Fruit fly (Drosophila melanogaster) whole organism, embryonic: ENCODE results near the gene CG43799.

Source experiments
- Ada2b ChIP-seq: fragments of 200-800 bp; sonication (Bioruptor generic); IDR thresholded peaks from 2 replicates; pipeline ENCODE4 v1.3.6; 2022; ENCODE audit warnings: missing biosample characterization, missing genetic modification characterization
- B-H2 ChIP-seq: fragments of 200-800 bp; sonication (Bioruptor generic); optimal IDR thresholded peaks from 2 replicates; lab custom pipeline; 2018; ENCODE audit warnings: missing biosample characterization, mild to moderate bottlenecking, missing genetic modification characterization
- CG10147 ChIP-seq: fragments of 200-800 bp; sonication (Bioruptor generic); optimal IDR thresholded peaks from 2 replicates; lab custom pipeline; 2019; ENCODE audit warnings: missing biosample characterization, mild to moderate bottlenecking, missing genetic modification characterization, moderate library complexity
- CG10654 ChIP-seq: fragments of 200-800 bp; sonication (Bioruptor generic); optimal IDR thresholded peaks from 2 replicates; lab custom pipeline; 2016; ENCODE audit warnings: missing biosample characterization, missing genetic modification characterization
- CG11085 ChIP-seq: fragments of 200-800 bp; sonication (Bioruptor generic); IDR thresholded peaks from 2 replicates; pipeline ENCODE4 v1.3.6; 2022; ENCODE audit warnings: missing biosample characterization, missing genetic modification characterization
- CG11723 ChIP-seq: fragments of 200-800 bp; sonication (Bioruptor generic); optimal IDR thresholded peaks from 2 replicates; lab custom pipeline; 2017; ENCODE audit warnings: missing biosample characterization, mild to moderate bottlenecking, missing genetic modification characterization
- CG12391 ChIP-seq: fragments of 200-800 bp; sonication (Bioruptor generic); optimal IDR thresholded peaks from 3 replicates; lab custom pipeline; 2018; ENCODE audit warnings: missing biosample characterization, mild to moderate bottlenecking, missing genetic modification characterization, moderate library complexity
- CG16779 ChIP-seq: fragments of 200-800 bp; sonication (Bioruptor generic); IDR thresholded peaks from 2 replicates; pipeline ENCODE4 v1.3.6; 2022; ENCODE audit warnings: missing biosample characterization, missing genetic modification characterization
- CG16813 ChIP-seq: fragments of 200-800 bp; sonication (Bioruptor generic); IDR thresholded peaks from 3 replicates; pipeline ENCODE4 v1.3.6; 2022; ENCODE audit warnings: missing biosample characterization, missing genetic modification characterization; ENCODE audit not compliant: partially characterized antibody
- CG17359 ChIP-seq: fragments of 200-800 bp; sonication (Bioruptor generic); optimal IDR thresholded peaks from 3 replicates; lab custom pipeline; 2018; ENCODE audit warnings: missing biosample characterization, mild to moderate bottlenecking, missing genetic modification characterization, moderate library complexity
- CG2120 ChIP-seq: fragments of 200-800 bp; sonication (Bioruptor generic); optimal IDR thresholded peaks from 3 replicates; lab custom pipeline; 2016; ENCODE audit warnings: missing biosample characterization, missing genetic modification characterization
- CG2678 ChIP-seq: fragments of 200-800 bp; sonication (Bioruptor generic); optimal IDR thresholded peaks from 3 replicates; lab custom pipeline; 2019; ENCODE audit warnings: missing biosample characterization, mild to moderate bottlenecking, missing genetic modification characterization, moderate library complexity
- CG3163 ChIP-seq: fragments of 200-800 bp; sonication (Bioruptor generic); optimal IDR thresholded peaks from 3 replicates; lab custom pipeline; 2016; ENCODE audit warnings: missing biosample characterization, missing genetic modification characterization
- CG32532 ChIP-seq: fragments of 200-800 bp; sonication (Bioruptor generic); IDR thresholded peaks from 2 replicates; pipeline ENCODE4 v1.3.6; 2022; ENCODE audit warnings: missing biosample characterization, missing genetic modification characterization
- CG33557 ChIP-seq: fragments of 200-800 bp; sonication (Bioruptor generic); optimal IDR thresholded peaks from 2 replicates; lab custom pipeline; 2019; ENCODE audit warnings: missing biosample characterization, mild to moderate bottlenecking, missing genetic modification characterization, moderate library complexity
- CG4360 ChIP-seq: fragments of 200-800 bp; sonication (Bioruptor generic); IDR thresholded peaks from 2 replicates; pipeline ENCODE4 v1.3.6; 2022; ENCODE audit warnings: missing biosample characterization, missing genetic modification characterization
- CG6813 ChIP-seq: fragments of 200-800 bp; sonication (Bioruptor generic); optimal IDR thresholded peaks from 2 replicates; lab custom pipeline; 2017; ENCODE audit warnings: missing biosample characterization, missing genetic modification characterization, mild to moderate bottlenecking, moderate library complexity, missing genetic modification reagents
- CG7372 ChIP-seq: fragments of 200-800 bp; sonication (Bioruptor generic); IDR thresholded peaks from 2 replicates; pipeline ENCODE4 v1.3.6; 2022; ENCODE audit warnings: missing biosample characterization, missing genetic modification characterization
- CG7963 ChIP-seq: fragments of 200-800 bp; sonication (Bioruptor generic); IDR thresholded peaks from 3 replicates; pipeline ENCODE4 v1.3.6; 2022; ENCODE audit warnings: missing biosample characterization, missing genetic modification characterization; ENCODE audit not compliant: partially characterized antibody
- D ChIP-seq, 2 experiments: fragments of 200-800 bp in 1 of 2; fragments of >200 bp in 1 of 2; sonication (Bioruptor generic) in 1 of 2; optimal IDR thresholded peaks; 2 replicates in 1 of 2; 3 replicates in 1 of 2; lab custom pipeline; 2017; ENCODE audit warnings: mild to moderate bottlenecking in 1 of 2, missing biosample characterization in 1 of 2, missing genetic modification characterization in 1 of 2, missing genetic modification reagents in 1 of 2
- ERR ChIP-seq: fragments of 200-800 bp; sonication (Bioruptor generic); optimal IDR thresholded peaks from 2 replicates; lab custom pipeline; 2016; ENCODE audit warnings: missing biosample characterization, missing genetic modification characterization
- Fer3 ChIP-seq: fragments of 200-800 bp; sonication (Bioruptor generic); optimal IDR thresholded peaks from 2 replicates; lab custom pipeline; 2018; ENCODE audit warnings: missing biosample characterization, mild to moderate bottlenecking, missing genetic modification characterization, moderate library complexity
- Nf-YA ChIP-seq: fragments of 200-800 bp; sonication (Bioruptor generic); IDR thresholded peaks from 2 replicates; pipeline ENCODE4 v1.3.6; 2022; ENCODE audit warnings: missing biosample characterization, missing genetic modification characterization
- Optix ChIP-seq: fragments of 200-800 bp; sonication (Bioruptor generic); IDR thresholded peaks from 3 replicates; pipeline ENCODE4 v1.3.6; 2022; ENCODE audit warnings: missing biosample characterization, missing genetic modification characterization
- Six4 ChIP-seq: fragments of 200-800 bp; sonication (Bioruptor generic); optimal IDR thresholded peaks from 2 replicates; lab custom pipeline; 2016; ENCODE audit warnings: missing biosample characterization, missing genetic modification characterization
- Sox102F ChIP-seq: fragments of 200-800 bp; sonication (Bioruptor generic); optimal IDR thresholded peaks from 2 replicates; lab custom pipeline; 2018; ENCODE audit warnings: missing biosample characterization, mild to moderate bottlenecking, missing genetic modification characterization, moderate library complexity
- al ChIP-seq: fragments of 200-800 bp; sonication (Bioruptor generic); IDR thresholded peaks from 2 replicates; pipeline ENCODE4 v1.3.6; 2022; ENCODE audit warnings: missing biosample characterization, missing genetic modification characterization
- ap ChIP-seq: fragments of 200-800 bp; sonication (Bioruptor generic); IDR thresholded peaks from 2 replicates; pipeline ENCODE4 v1.3.6; 2022; ENCODE audit warnings: missing biosample characterization, missing genetic modification characterization
- caup ChIP-seq: fragments of 200-800 bp; sonication (Bioruptor generic); optimal IDR thresholded peaks from 3 replicates; lab custom pipeline; 2017; ENCODE audit warnings: missing biosample characterization, mild to moderate bottlenecking, missing genetic modification characterization, moderate library complexity; ENCODE audit not compliant: severe bottlenecking
- chif ChIP-seq, 2 experiments: fragments of 200-800 bp; sonication (Bioruptor generic); optimal IDR thresholded peaks; 3 replicates each; lab custom pipeline; 2016; ENCODE audit warnings: missing biosample characterization in 2 of 2, missing genetic modification characterization in 2 of 2
- chinmo ChIP-seq: fragments of 200-800 bp; sonication (Bioruptor generic); IDR thresholded peaks from 4 replicates; pipeline ENCODE4 v1.3.6; 2022; ENCODE audit warnings: missing biosample characterization, missing genetic modification characterization; ENCODE audit not compliant: partially characterized antibody
- danr ChIP-seq: fragments of 200-800 bp; sonication (Bioruptor generic); IDR thresholded peaks from 2 replicates; pipeline ENCODE4 v1.3.6; 2022; ENCODE audit warnings: missing biosample characterization, missing genetic modification characterization
- dimm ChIP-seq: fragments of 200-800 bp; sonication (Bioruptor generic); IDR thresholded peaks from 2 replicates; pipeline ENCODE4 v1.3.6; 2022; ENCODE audit warnings: missing biosample characterization, missing genetic modification characterization
- emc ChIP-seq: fragments of 200-800 bp; sonication (Bioruptor generic); optimal IDR thresholded peaks from 2 replicates; lab custom pipeline; 2016; ENCODE audit warnings: missing biosample characterization, missing genetic modification characterization
- fru ChIP-seq: fragments of >200 bp; optimal IDR thresholded peaks from 2 replicates; lab custom pipeline; 2017
- ftz-f1 ChIP-seq: fragments of 200-800 bp; sonication (Bioruptor generic); optimal IDR thresholded peaks from 2 replicates; lab custom pipeline; 2016; ENCODE audit warnings: missing biosample characterization, missing genetic modification characterization
- grau ChIP-seq: fragments of 200-800 bp; optimal IDR thresholded peaks from 3 replicates; lab custom pipeline; 2019; ENCODE audit warnings: missing biosample characterization, mild to moderate bottlenecking, missing genetic modification characterization, moderate library complexity
- grn ChIP-seq: fragments of 200-800 bp; sonication (Bioruptor generic); optimal IDR thresholded peaks from 3 replicates; lab custom pipeline; 2017; ENCODE audit warnings: missing biosample characterization, missing genetic modification characterization
- gsb-n ChIP-seq: fragments of 200-800 bp; sonication (Bioruptor generic); optimal IDR thresholded peaks from 3 replicates; lab custom pipeline; 2018; ENCODE audit warnings: missing biosample characterization, mild to moderate bottlenecking, missing genetic modification characterization
- hb ChIP-seq: fragments of 200-800 bp; sonication (Bioruptor generic); IDR thresholded peaks from 3 replicates; pipeline ENCODE4 v1.3.6; 2022; ENCODE audit warnings: missing biosample characterization, missing genetic modification characterization; ENCODE audit not compliant: partially characterized antibody
- hkb ChIP-seq, 2 experiments: fragments of 200-800 bp in 1 of 2; fragments of >200 bp in 1 of 2; sonication (Bioruptor generic) in 1 of 2; IDR thresholded peaks in 1 of 2; optimal IDR thresholded peaks in 1 of 2; 2 replicates each; pipeline versions ENCODE4 v1.3.6 to Lab custom; 2017 to 2022; ENCODE audit warnings: missing biosample characterization in 1 of 2, missing genetic modification characterization in 1 of 2
- inv ChIP-seq: fragments of 200-800 bp; sonication (Bioruptor generic); IDR thresholded peaks from 2 replicates; pipeline ENCODE4 v1.3.6; 2022; ENCODE audit warnings: missing biosample characterization, missing genetic modification characterization; ENCODE audit not compliant: partially characterized antibody
- org-1 ChIP-seq: fragments of 200-800 bp; sonication (Bioruptor generic); optimal IDR thresholded peaks from 2 replicates; lab custom pipeline; 2017; ENCODE audit warnings: missing biosample characterization, missing genetic modification characterization
- prd ChIP-seq, 3 experiments: fragments of >200 bp in 2 of 3; fragments of 200-800 bp in 1 of 3; sonication (Bioruptor generic) in 1 of 3; optimal IDR thresholded peaks in 2 of 3; IDR thresholded peaks in 1 of 3; 2 replicates in 2 of 3; 3 replicates in 1 of 3; pipeline versions ENCODE4 v1.3.6 to Lab custom; 2017 to 2022; ENCODE audit warnings: missing biosample characterization in 1 of 3, missing genetic modification characterization in 1 of 3
- slbo ChIP-seq: fragments of 200-800 bp; sonication (Bioruptor generic); IDR thresholded peaks from 2 replicates; pipeline ENCODE4 v1.3.6; 2022; ENCODE audit warnings: missing biosample characterization, missing genetic modification characterization
- slou ChIP-seq: fragments of 200-800 bp; sonication (Bioruptor generic); optimal IDR thresholded peaks from 3 replicates; lab custom pipeline; 2016; ENCODE audit warnings: missing biosample characterization, missing genetic modification characterization
- sob ChIP-seq: fragments of 200-800 bp; sonication (Bioruptor generic); IDR thresholded peaks from 2 replicates; pipeline ENCODE4 v1.3.6; 2022; ENCODE audit warnings: missing biosample characterization, missing genetic modification characterization
- tap ChIP-seq: fragments of 200-800 bp; optimal IDR thresholded peaks from 3 replicates; lab custom pipeline; 2019; ENCODE audit warnings: missing biosample characterization, mild to moderate bottlenecking, missing genetic modification characterization, moderate library complexity
- vvl ChIP-seq: fragments of 200-800 bp; sonication (Bioruptor generic); IDR thresholded peaks from 2 replicates; pipeline ENCODE4 v1.3.6; 2022; ENCODE audit warnings: missing biosample characterization, missing genetic modification characterization

The CG43799 gene

DNA sequence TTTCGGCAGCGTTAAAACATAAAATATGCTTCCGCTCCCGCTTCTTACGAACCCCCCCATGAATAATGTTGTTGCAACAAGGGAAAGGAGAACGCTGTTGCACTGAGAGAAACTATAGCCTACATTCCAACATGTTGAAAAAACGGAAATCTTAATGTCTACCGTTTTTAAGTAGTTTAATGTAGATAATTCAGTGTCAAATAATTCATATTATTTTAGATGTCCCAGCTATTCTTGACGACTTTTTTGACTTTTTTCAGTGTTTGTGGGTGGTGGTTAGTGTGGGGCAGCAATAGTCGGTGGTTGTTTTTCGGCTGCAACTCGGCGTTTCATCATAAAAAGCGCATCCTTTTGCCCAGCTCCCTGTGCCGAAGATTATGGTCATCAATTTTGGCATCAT is 34.5 kb downstream of the CG43799 start (continued):
- TF ChIP-seq ERR (GFP tag; lab: Kevin White, UChicago), result no peak
- no peak for TF ChIP-seq hkb (optimal IDR thresholded peaks at IDR 0.05; lab: Kevin White, UChicago)
- TF ChIP-seq hkb (GFP tag; IDR thresholded peaks at IDR 0.05; lab: Robert Waterston, UW), result peak; percentile 59
- peak; percentile 75 for TF ChIP-seq Sox102F (GFP tag; lab: Kevin White, UChicago)
- peak; percentile 24 for TF ChIP-seq Six4 (GFP tag; lab: Kevin White, UChicago)
- no peak for TF ChIP-seq sob (GFP tag; lab: Robert Waterston, UW)
- TF ChIP-seq gsb-n (tag; lab: Kevin White, UChicago), result peak; percentile 62
- peak; percentile 81 for TF ChIP-seq vvl (GFP tag; lab: Robert Waterston, UW)
- TF ChIP-seq caup, result no peak
- 0 out of 2 replicates have a peak, but pooled peaks have one; percentile 6 for TF ChIP-seq CG32532
- TF ChIP-seq D (optimal IDR thresholded peaks at IDR 0.05; lab: Kevin White, UChicago), result no peak
- peak; percentile 59 for TF ChIP-seq D (GFP tag; optimal IDR thresholded peaks at IDR 0.05; lab: Kevin White, UChicago)
- TF ChIP-seq CG2678 (tag; lab: Kevin White, UChicago), result peak; percentile 62
- TF ChIP-seq grn (GFP tag; lab: Kevin White, UChicago), result no peak
- peak; percentile 55 for TF ChIP-seq CG33557 (GFP tag; lab: Kevin White, UChicago)
- TF ChIP-seq CG16779 (GFP tag; lab: Robert Waterston, UW), result no peak
- no peak for TF ChIP-seq prd (optimal IDR thresholded peaks at IDR 0.05; lab: Kevin White, UChicago)
- peak; percentile 63 for TF ChIP-seq prd (GFP tag; IDR thresholded peaks at IDR 0.05; lab: Robert Waterston, UW)
- no peak for TF ChIP-seq slou (GFP tag; lab: Kevin White, UChicago)
- TF ChIP-seq Optix (GFP tag; lab: Robert Waterston, UW), result peak; percentile 39; the same call in 1 of the 3 replicates
- TF ChIP-seq CG2120 (GFP tag; lab: Kevin White, UChicago), result peak; percentile 32
- no peak for TF ChIP-seq CG7963
- TF ChIP-seq slbo, result peak; percentile 51
- TF ChIP-seq CG12391 (tag; lab: Kevin White, UChicago), result peak; percentile 72
- no peak for TF ChIP-seq ftz-f1 (GFP tag; lab: Kevin White, UChicago)
- TF ChIP-seq CG11723 (GFP tag; lab: Kevin White, UChicago), result peak; percentile 41
- no peak for TF ChIP-seq Fer3 (tag; lab: Kevin White, UChicago)
- no peak for TF ChIP-seq CG10654 (GFP tag; lab: Kevin White, UChicago)
- peak; percentile 24 to 46 for TF ChIP-seq chif (GFP tag; optimal IDR thresholded peaks at IDR 0.05; lab: Kevin White, UChicago)
- no peak for TF ChIP-seq hb (GFP tag; lab: Robert Waterston, UW)
- TF ChIP-seq inv (GFP tag; lab: Robert Waterston, UW), result no peak
- no peak for TF ChIP-seq CG16813
- TF ChIP-seq CG7372 (GFP tag; lab: Robert Waterston, UW), result no peak
- peak; percentile 53 for TF ChIP-seq CG17359
- peak; percentile 35 for TF ChIP-seq org-1 (GFP tag; lab: Kevin White, UChicago)
- no peak for TF ChIP-seq fru
- TF ChIP-seq grau (tag; lab: Kevin White, UChicago), result peak; percentile 51
- TF ChIP-seq al, result no peak
- TF ChIP-seq CG11085 (GFP tag; lab: Robert Waterston, UW), result no peak
- peak; percentile 27 for TF ChIP-seq CG6813 (GFP tag; lab: Kevin White, UChicago)
- TF ChIP-seq B-H2, result no peak
- no peak for TF ChIP-seq CG4360 (GFP tag; lab: Robert Waterston, UW)
- peak; percentile 25 for TF ChIP-seq emc (GFP tag; lab: Kevin White, UChicago)
- TF ChIP-seq danr (GFP tag; lab: Robert Waterston, UW), result no peak
- no peak for TF ChIP-seq CG3163 (GFP tag; lab: Kevin White, UChicago)
- peak; percentile 34 for TF ChIP-seq tap (tag; lab: Kevin White, UChicago)
- peak; percentile 6 for TF ChIP-seq CG10147 (GFP tag; lab: Kevin White, UChicago)
- TF ChIP-seq Ada2b (GFP tag; lab: Robert Waterston, UW), result peak; percentile 30; the same call in 1 of the 2 replicates
- no peak for TF ChIP-seq dimm (GFP tag; lab: Robert Waterston, UW)
- peak; percentile 26; the same call in 1 of the 2 replicates for TF ChIP-seq ap
- 0 out of 4 replicates have a peak, but pooled peaks have one; percentile 18 for TF ChIP-seq chinmo (GFP tag; lab: Robert Waterston, UW)
- TF ChIP-seq Nf-YA (GFP tag; lab: Robert Waterston, UW), result no peak
